Worm (Caenorhabditis elegans) whole organism, L4/young adult: ENCODE results near the gene srj-6.

ENCODE experiments used
- W03F9.2 ChIP-seq: fragments of 150-350 bp; optimal IDR thresholded peaks from 2 replicates; lab custom pipeline; 2014; ENCODE audit warnings: missing biosample characterization, missing genetic modification characterization
- dao-5 ChIP-seq: sonication (generic microtip); optimal IDR thresholded peaks from 2 replicates; lab custom pipeline; 2016; ENCODE audit warnings: missing genotype, missing genetic modification characterization, moderate library complexity, missing compliant biosample characterization
- him-1 ChIP-seq: sonication (generic microtip); optimal IDR thresholded peaks from 2 replicates; lab custom pipeline; 2016; ENCODE audit warnings: missing genotype, missing genetic modification reagents, missing genetic modification characterization, missing compliant biosample characterization

srj-6 gene

ce11 chrV:654402-654801 lies at the start of gene srj-6:
Gene srj-6 (minus strand): TSS chrV:654502.
- TF ChIP-seq him-1 (tag; lab: Kevin White, UChicago): no peak
- no peak for TF ChIP-seq dao-5 (tag; lab: Kevin White, UChicago)
- no peak for TF ChIP-seq W03F9.2 (tag; lab: Kevin White, UChicago)

DNA sequence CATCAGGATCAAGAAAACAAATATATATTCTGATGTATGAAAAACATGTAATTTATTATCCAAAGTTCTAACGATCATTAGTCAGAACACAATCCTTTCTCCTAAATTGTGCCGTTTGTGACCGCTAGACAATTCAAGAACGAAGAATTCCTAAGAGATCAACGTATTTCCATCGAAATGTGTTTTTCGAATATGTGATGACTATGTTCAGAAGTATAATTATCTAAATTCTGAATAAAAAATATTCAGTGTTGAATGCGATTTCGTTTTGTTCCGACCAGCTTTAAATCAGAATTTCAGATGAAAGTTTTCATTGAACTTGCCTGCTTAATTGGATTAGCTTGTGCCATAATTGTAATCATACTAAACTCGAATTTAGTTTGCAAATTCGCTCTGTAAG lies 48.0 kb upstream of the srj-6 start, which contains the start of gene srbc-37:
Gene srbc-37, plus strand, starts transcription at position 301 of the 400 bp plus-strand sequence.
- TF ChIP-seq him-1 (tag; lab: Kevin White, UChicago): no peak
- TF ChIP-seq dao-5 (tag; lab: Kevin White, UChicago): no peak
- TF ChIP-seq W03F9.2 (tag; lab: Kevin White, UChicago): no peak

- TF ChIP-seq him-1 (tag; lab: Kevin White, UChicago): no peak
- TF ChIP-seq dao-5 (tag; lab: Kevin White, UChicago): no peak
- TF ChIP-seq W03F9.2 (tag; lab: Kevin White, UChicago): no peak
These were observed 45.3 kb upstream of the srj-6 start, which contains the start of the genes ugt-29 and srx-5 for ce11 chrV:699489-700129. Gene ugt-29 (minus strand): TSS chrV:699589. Gene srx-5 (plus strand): TSS chrV:700079.

ce11 chrV:699051-699450 lies 44.7 kb upstream of the srj-6 start:
- no peak for TF ChIP-seq dao-5 (tag; lab: Kevin White, UChicago)
- no peak for TF ChIP-seq W03F9.2 (tag; lab: Kevin White, UChicago)
- TF ChIP-seq him-1 (tag; lab: Kevin White, UChicago): no peak

DNA sequence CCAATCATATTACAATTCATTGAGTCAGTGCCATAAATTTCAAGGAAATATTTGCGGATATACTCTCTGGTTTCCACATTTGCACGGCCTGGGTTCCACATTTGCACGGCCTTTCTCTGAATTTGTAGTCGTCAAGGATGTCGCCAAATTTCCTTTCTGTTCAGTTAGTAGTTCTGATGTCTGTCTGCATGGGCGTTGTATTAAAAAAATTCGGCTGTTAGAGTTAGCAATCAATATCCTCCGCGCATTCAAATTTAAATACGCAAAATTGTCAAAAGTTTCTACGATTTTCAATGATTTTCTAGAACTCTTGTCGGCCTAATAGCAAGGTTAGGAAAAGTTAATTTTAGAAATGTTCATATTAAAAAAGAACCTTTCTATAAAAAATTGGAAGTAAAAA lies 41.6 kb upstream of the srj-6 start, which contains the start of gene srj-52:
Gene srj-52, minus strand, starts transcription at position 101 of the 400 bp plus-strand sequence.
- TF ChIP-seq dao-5 (tag; lab: Kevin White, UChicago) (no peak), him-1 (tag; lab: Kevin White, UChicago) (no peak), W03F9.2 (tag; lab: Kevin White, UChicago) (no peak)

- TF ChIP-seq W03F9.2 (tag; lab: Kevin White, UChicago): no peak
- no peak for TF ChIP-seq dao-5 (tag; lab: Kevin White, UChicago)
- TF ChIP-seq him-1 (tag; lab: Kevin White, UChicago): no peak
These were observed 40.3 kb upstream of the srj-6 start, which contains the start of gene srj-53 for ce11 chrV:694625-695024. Gene srj-53 (minus strand): TSS chrV:694725.

DNA sequence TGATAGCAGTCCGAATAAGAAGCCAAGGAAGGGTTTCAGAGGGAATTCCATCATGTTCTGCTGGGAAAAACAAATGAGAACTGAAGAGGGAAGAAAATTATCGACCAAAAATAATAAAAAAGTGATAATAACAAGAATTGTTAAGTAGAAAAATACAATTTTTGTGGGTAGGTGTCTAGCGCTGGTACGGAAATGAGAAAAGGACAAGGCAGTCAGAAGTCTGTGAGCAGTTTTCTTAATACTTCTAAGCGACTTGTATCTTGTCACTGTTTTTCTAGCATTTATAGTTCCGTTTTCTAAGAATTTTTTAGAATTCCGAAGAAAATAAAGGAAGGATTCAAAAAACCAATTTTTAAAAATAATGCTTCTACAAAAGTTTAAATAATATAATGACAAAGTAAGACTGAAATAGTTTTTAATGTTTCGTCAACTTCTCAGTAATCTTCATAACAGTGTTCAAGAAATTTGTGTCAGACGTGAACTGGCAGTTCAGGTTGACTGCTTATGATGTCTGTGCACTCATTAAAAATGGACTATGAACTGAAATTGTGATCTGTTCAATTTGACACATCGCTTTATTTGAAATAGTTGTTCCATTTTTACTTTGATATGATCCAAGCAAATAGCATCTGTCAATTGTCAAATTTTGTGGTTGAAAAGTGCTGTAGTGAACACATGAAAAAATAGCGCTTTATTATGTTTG lies 38.6 kb upstream of the srj-6 start, which contains the start of gene srx-4:
Gene srx-4, minus strand, starts transcription at position 51 of the 703 bp plus-strand sequence.
- TF ChIP-seq him-1 (tag; lab: Kevin White, UChicago) (no peak), dao-5 (tag; lab: Kevin White, UChicago) (no peak), W03F9.2 (tag; lab: Kevin White, UChicago) (no peak)

DNA sequence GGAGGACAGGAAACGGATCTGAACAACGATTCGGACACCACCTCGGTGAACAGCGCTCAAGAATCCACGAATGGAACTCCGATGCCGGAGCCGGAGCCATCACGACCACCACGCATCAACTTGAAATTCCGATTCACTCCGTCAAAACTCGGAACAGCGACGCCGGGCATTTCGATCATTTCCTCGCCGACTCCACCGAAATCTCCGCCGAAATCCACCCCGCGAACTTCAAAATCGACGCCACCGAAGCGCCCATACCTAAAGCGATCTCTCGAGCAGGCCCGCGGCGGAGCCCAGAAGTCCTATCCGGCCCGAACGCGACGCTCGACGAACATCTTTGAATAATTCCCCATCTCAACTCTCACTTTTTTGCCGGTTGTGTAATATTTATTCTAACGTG lies 35.2 kb upstream of the srj-6 start:
- TF ChIP-seq W03F9.2 (tag; lab: Kevin White, UChicago) (no peak), dao-5 (tag; lab: Kevin White, UChicago) (no peak), him-1 (tag; lab: Kevin White, UChicago) (no peak)

ce11 chrV:687384-687783 lies 33.1 kb upstream of the srj-6 start, which contains the start of gene H25P19.1:
Gene H25P19.1 (plus strand): TSS chrV:687684.
- TF ChIP-seq dao-5 (tag; lab: Kevin White, UChicago) (no peak), him-1 (tag; lab: Kevin White, UChicago) (no peak), W03F9.2 (tag; lab: Kevin White, UChicago) (no peak)

DNA sequence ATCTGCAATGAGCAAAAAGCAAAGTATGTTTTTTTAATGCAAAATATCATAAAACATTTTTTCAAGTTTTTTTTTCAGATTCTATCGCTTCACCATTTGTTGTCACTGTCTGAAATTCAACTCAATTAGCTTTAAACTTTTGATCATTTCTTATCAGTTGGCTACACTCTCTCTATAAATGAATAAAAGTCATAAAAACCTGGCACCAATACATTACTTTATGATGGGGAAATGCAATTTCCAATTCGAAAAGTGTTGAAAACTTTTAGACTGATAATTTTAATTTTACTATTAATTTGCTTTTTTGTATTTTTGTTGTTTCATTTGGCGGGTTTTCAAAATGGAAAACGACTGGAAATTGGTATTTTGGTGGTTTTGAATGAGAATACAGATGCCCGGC lies 29.6 kb upstream of the srj-6 start, which contains the start of gene F31F4.1:
Gene F31F4.1, plus strand, starts transcription at position 203 of the 400 bp plus-strand sequence.
- TF ChIP-seq dao-5 (tag; lab: Kevin White, UChicago): no peak
- TF ChIP-seq him-1 (tag; lab: Kevin White, UChicago): no peak
- TF ChIP-seq W03F9.2 (tag; lab: Kevin White, UChicago): no peak

DNA sequence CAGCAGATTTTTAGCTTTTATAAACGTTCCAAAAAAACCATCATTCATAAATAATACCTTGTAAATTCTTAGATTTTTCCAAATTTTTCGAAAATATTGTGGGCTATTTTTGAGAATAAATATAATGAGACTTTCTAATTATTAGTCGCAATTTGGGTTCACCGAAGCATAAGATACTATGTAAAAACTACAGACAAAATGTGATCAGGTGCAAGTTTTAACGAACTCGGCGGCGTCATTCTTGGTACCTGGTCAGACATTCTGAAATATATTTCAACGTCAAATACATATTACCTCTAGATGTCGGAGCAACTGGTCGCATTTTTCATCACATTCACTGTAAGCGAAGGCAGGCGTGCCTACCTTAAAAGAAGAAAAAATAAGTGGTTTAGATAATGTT lies 27.7 kb upstream of the srj-6 start, which contains the start of gene srx-23:
Gene srx-23, plus strand, starts transcription at position 301 of the 400 bp plus-strand sequence.
- TF ChIP-seq him-1 (tag; lab: Kevin White, UChicago): no peak
- no peak for TF ChIP-seq W03F9.2 (tag; lab: Kevin White, UChicago)
- no peak for TF ChIP-seq dao-5 (tag; lab: Kevin White, UChicago)

- TF ChIP-seq him-1 (tag; lab: Kevin White, UChicago) (no peak), W03F9.2 (tag; lab: Kevin White, UChicago) (no peak), dao-5 (tag; lab: Kevin White, UChicago) (no peak)
These were observed 25.4 kb upstream of the srj-6 start, which contains the start of gene srx-22 for ce11 chrV:679663-680062. Gene srx-22 (plus strand): TSS chrV:679963.

DNA sequence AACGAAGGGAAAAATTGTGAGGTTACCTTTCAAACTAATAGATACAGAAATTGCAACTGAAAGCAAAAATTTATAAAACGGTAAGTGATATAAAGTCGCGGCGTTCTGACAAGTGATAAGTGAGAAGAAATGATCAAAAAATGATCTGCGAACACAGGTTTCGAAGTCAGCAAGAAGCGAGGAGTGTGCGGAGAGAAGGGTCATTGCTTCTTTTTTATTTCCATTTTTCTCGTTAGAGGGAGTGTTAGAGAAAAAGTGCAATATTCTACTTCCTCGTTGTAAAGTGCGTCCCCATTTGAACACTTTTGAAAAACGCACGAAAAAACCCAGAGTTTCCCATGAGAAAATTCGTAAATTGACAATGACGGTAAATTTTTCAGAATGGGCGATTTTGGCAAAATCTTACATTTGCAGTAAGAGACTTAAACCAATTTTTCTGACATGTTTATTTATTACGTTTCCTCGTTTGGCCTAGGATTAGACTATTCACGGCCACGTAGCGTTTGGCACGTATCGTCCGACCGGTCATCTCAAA lies 22.3 kb upstream of the srj-6 start, which contains the start of the genes fbxa-72 and srx-21:
Gene fbxa-72, minus strand, starts transcription at position 204 of the 535 bp plus-strand sequence.
Gene srx-21, plus strand, starts transcription at position 485 of the 535 bp plus-strand sequence.
- TF ChIP-seq him-1 (tag; lab: Kevin White, UChicago) (no peak), W03F9.2 (tag; lab: Kevin White, UChicago) (peak; percentile 4), dao-5 (tag; lab: Kevin White, UChicago) (no peak)
